Worm (Caenorhabditis elegans): ENCODE measurements around the gene trul-1.

ce11 chrII:294606-295005 lies 12.2 kb upstream of the trul-1 start, which contains the start of gene B0432.11:
- TF ChIP-seq pha-4 (tag; optimal IDR thresholded peaks at IDR 0.05): no peak
- TF ChIP-seq pag-3 (tag; optimal IDR thresholded peaks at IDR 0.05; ENCODE audit: borderline replicate concordance): no peak
- no peak for TF ChIP-seq fkh-10 (GFP tag; optimal IDR thresholded peaks at IDR 0.05)
- TF ChIP-seq ceh-6 (GFP tag; optimal IDR thresholded peaks at IDR 0.05): no peak
- TF ChIP-seq hlh-15 (tag; optimal IDR thresholded peaks at IDR 0.05): no peak
- no peak for TF ChIP-seq sox-2 (GFP tag; IDR thresholded peaks at IDR 0.05)
- no peak for TF ChIP-seq pros-1 (tag; optimal IDR thresholded peaks at IDR 0.05)
- TF ChIP-seq ama-1 (optimal IDR thresholded peaks at IDR 0.05): no peak
- no peak for TF ChIP-seq elt-2 (tag; optimal IDR thresholded peaks at IDR 0.05)
- TF ChIP-seq K02D7.2 (tag; optimal IDR thresholded peaks at IDR 0.05): no peak
- no peak for TF ChIP-seq ceh-9 (tag; optimal IDR thresholded peaks at IDR 0.05)
- TF ChIP-seq fax-1 (tag; optimal IDR thresholded peaks at IDR 0.05): no peak
- TF ChIP-seq ceh-19 (GFP tag; optimal IDR thresholded peaks at IDR 0.05): no peak
- TF ChIP-seq C38D4.7 (GFP tag; optimal IDR thresholded peaks at IDR 0.05): no peak

Measured in whole organism, late embryonic.